Worm (Caenorhabditis elegans) whole organism, L4 larva: Measurements from ENCODE around the gene W04G3.13.
A peak's percentile ranks its signal among the peaks of the same experiment; 100 is the strongest.

Experiments
- D1046.2 ChIP-seq: fragments of 200-800 bp; sonication (Bioruptor generic); IDR thresholded peaks from 2 replicates; pipeline ENCODE4 v1.3.6; 2022; ENCODE audit warnings: missing genetic modification characterization, missing compliant biosample characterization
- F26F4.8 ChIP-seq: fragments of 200-800 bp; sonication (Bioruptor generic); conservative IDR thresholded peaks from 2 replicates; pipeline ENCODE4 v1.3.6; 2022; ENCODE audit warnings: missing genetic modification characterization, missing compliant biosample characterization
- F44E2.7 ChIP-seq: fragments of 200-800 bp; sonication (Bioruptor generic); IDR thresholded peaks from 2 replicates; pipeline ENCODE4 v2.1.2; 2022; ENCODE audit warnings: missing genetic modification characterization, missing compliant biosample characterization
- F49E8.2 ChIP-seq: sonication (generic microtip); optimal IDR thresholded peaks from 2 replicates; lab custom pipeline; 2016; ENCODE audit warnings: missing compliant biosample characterization, mild to moderate bottlenecking, missing genetic modification characterization, borderline replicate concordance
- R02D3.7 ChIP-seq: fragments of 150-350 bp; sonication (generic microtip); optimal IDR thresholded peaks from 3 replicates; lab custom pipeline; 2014; ENCODE audit warnings: missing biosample characterization, missing genetic modification characterization
- T20F7.1 ChIP-seq: fragments of 200-800 bp; sonication (Bioruptor generic); optimal IDR thresholded peaks from 2 replicates; lab custom pipeline; 2018; ENCODE audit warnings: mild to moderate bottlenecking, missing genetic modification characterization, missing compliant biosample characterization
- T26A8.4 ChIP-seq: fragments of 200-800 bp; sonication (Bioruptor generic); IDR thresholded peaks from 2 replicates; pipeline ENCODE4 v1.3.6; 2022; ENCODE audit warnings: missing genetic modification characterization, missing compliant biosample characterization
- Y48G9A.11 ChIP-seq: fragments of 200-800 bp; sonication (Bioruptor generic); IDR thresholded peaks from 2 replicates; pipeline ENCODE4 v1.3.6; 2022; ENCODE audit warnings: missing genetic modification reagents, missing genetic modification characterization, missing compliant biosample characterization
- Y5F2A.4 ChIP-seq: fragments of 200-800 bp; sonication (Bioruptor generic); optimal IDR thresholded peaks from 2 replicates; lab custom pipeline; 2018; ENCODE audit warnings: mild to moderate bottlenecking, missing genetic modification characterization, missing compliant biosample characterization
- arid-1 ChIP-seq: fragments of 200-800 bp; sonication (Bioruptor generic); conservative IDR thresholded peaks from 2 replicates; pipeline ENCODE4 v1.3.6; 2022; ENCODE audit warnings: missing genetic modification reagents, missing genetic modification characterization, missing compliant biosample characterization
- ceh-20 ChIP-seq: fragments of 200-800 bp; sonication (Bioruptor generic); IDR thresholded peaks from 2 replicates; pipeline ENCODE4 v1.3.6; 2022; ENCODE audit warnings: missing genetic modification reagents, missing genetic modification characterization, missing compliant biosample characterization
- ceh-44 ChIP-seq: fragments of 200-800 bp; sonication (Bioruptor generic); IDR thresholded peaks from 2 replicates; pipeline ENCODE4 v1.3.6; 2022; ENCODE audit warnings: missing genetic modification reagents, missing genetic modification characterization, missing compliant biosample characterization
- ceh-82 ChIP-seq: sonication (generic microtip); optimal IDR thresholded peaks from 2 replicates; lab custom pipeline; 2017; ENCODE audit warnings: missing biosample characterization, missing genetic modification characterization
- daf-16 ChIP-seq, 3 experiments: sonication (generic microtip); optimal IDR thresholded peaks; 2 replicates each; lab custom pipeline; 2016 to 2017; ENCODE audit warnings: missing genetic modification characterization in 3 of 3, missing genetic modification reagents in 3 of 3, mild to moderate bottlenecking in 2 of 3, missing compliant biosample characterization in 2 of 3, missing biosample characterization in 1 of 3, moderate library complexity in 1 of 3
- dmd-6 ChIP-seq: fragments of 200-800 bp; sonication (Bioruptor generic); IDR thresholded peaks from 2 replicates; pipeline ENCODE4 v1.3.6; 2022; ENCODE audit warnings: missing genetic modification reagents, missing genetic modification characterization, missing compliant biosample characterization
- dve-1 ChIP-seq: sonication (generic microtip); optimal IDR thresholded peaks from 2 replicates; lab custom pipeline; 2017; ENCODE audit warnings: antibody characterized with exemption, mild to moderate bottlenecking, missing genetic modification characterization, missing compliant biosample characterization; ENCODE audit not compliant: insufficient read depth
- fos-1 ChIP-seq: fragments of 150-350 bp; optimal IDR thresholded peaks from 2 replicates; lab custom pipeline; 2014; ENCODE audit warnings: missing biosample characterization, missing genetic modification characterization
- hif-1 ChIP-seq, 2 experiments: sonication (generic microtip); optimal IDR thresholded peaks; 2 replicates each; lab custom pipeline; 2016 to 2017; ENCODE audit warnings: missing compliant biosample characterization in 2 of 2, missing genetic modification characterization in 2 of 2, missing genetic modification reagents in 2 of 2, missing genotype in 2 of 2, mild to moderate bottlenecking in 1 of 2
- hlh-11 ChIP-seq: fragments of 200-800 bp; sonication (Bioruptor generic); optimal IDR thresholded peaks from 2 replicates; lab custom pipeline; 2018; ENCODE audit warnings: mild to moderate bottlenecking, missing genetic modification characterization, missing compliant biosample characterization
- hlh-30 ChIP-seq: sonication (generic microtip); optimal IDR thresholded peaks from 2 replicates; lab custom pipeline; 2017; ENCODE audit warnings: antibody characterized with exemption, mild to moderate bottlenecking, missing genetic modification characterization, missing compliant biosample characterization; ENCODE audit not compliant: insufficient read depth
- lin-1 ChIP-seq: fragments of 200-800 bp; sonication (Bioruptor generic); IDR thresholded peaks from 2 replicates; pipeline ENCODE4 v1.3.6; 2022; ENCODE audit warnings: missing genetic modification reagents, missing genetic modification characterization, missing compliant biosample characterization
- lin-15B ChIP-seq: fragments of 150-350 bp; sonication (generic microtip); optimal IDR thresholded peaks from 3 replicates; lab custom pipeline; 2014; ENCODE audit warnings: missing biosample characterization, missing genetic modification characterization
- lsy-2 ChIP-seq, 2 experiments: fragments of 150-350 bp in 1 of 2; sonication (generic microtip) in 1 of 2; optimal IDR thresholded peaks; 2 replicates each; lab custom pipeline; 2014 to 2017; ENCODE audit warnings: missing biosample characterization in 2 of 2, missing genetic modification characterization in 2 of 2
- mdt-29 ChIP-seq: fragments of 200-800 bp; sonication (Bioruptor generic); IDR thresholded peaks from 2 replicates; pipeline ENCODE4 v1.3.6; 2022; ENCODE audit warnings: missing genetic modification reagents, missing genetic modification characterization, missing compliant biosample characterization
- mep-1 ChIP-seq: fragments of 150-350 bp; sonication (generic microtip); optimal IDR thresholded peaks from 3 replicates; lab custom pipeline; 2014; ENCODE audit warnings: missing biosample characterization, missing genetic modification characterization
- nhr-102 ChIP-seq: sonication (generic microtip); optimal IDR thresholded peaks from 2 replicates; lab custom pipeline; 2016; ENCODE audit warnings: mild to moderate bottlenecking, missing genetic modification characterization, moderate library complexity, missing compliant biosample characterization
- nhr-28 ChIP-seq: fragments of 150-350 bp; optimal IDR thresholded peaks from 2 replicates; lab custom pipeline; 2014; ENCODE audit warnings: missing biosample characterization, missing genetic modification characterization
- nhr-48 ChIP-seq: sonication (generic microtip); optimal IDR thresholded peaks from 2 replicates; lab custom pipeline; 2016; ENCODE audit warnings: mild to moderate bottlenecking, missing genetic modification characterization, missing compliant biosample characterization
- nhr-76 ChIP-seq: fragments of 150-350 bp; optimal IDR thresholded peaks from 2 replicates; lab custom pipeline; 2014; ENCODE audit warnings: missing biosample characterization, missing genetic modification characterization
- nhr-77 ChIP-seq: fragments of 150-350 bp; optimal IDR thresholded peaks from 2 replicates; lab custom pipeline; 2014; ENCODE audit warnings: missing biosample characterization, missing genetic modification characterization
- php-3 ChIP-seq: fragments of 200-800 bp; sonication (Bioruptor generic); IDR thresholded peaks from 2 replicates; pipeline ENCODE4 v1.3.6; 2022; ENCODE audit warnings: missing genetic modification reagents, missing genetic modification characterization, missing compliant biosample characterization
- pqm-1 ChIP-seq: sonication (generic microtip); optimal IDR thresholded peaks from 2 replicates; lab custom pipeline; 2017; ENCODE audit warnings: missing biosample characterization, missing genetic modification characterization
- set-16 ChIP-seq: fragments of 200-800 bp; sonication (Bioruptor generic); IDR thresholded peaks from 2 replicates; pipeline ENCODE4 v1.3.6; 2022; ENCODE audit warnings: missing genetic modification reagents, missing genetic modification characterization, missing compliant biosample characterization
- snpc-1.2 ChIP-seq: fragments of 200-800 bp; sonication (Bioruptor generic); IDR thresholded peaks from 2 replicates; pipeline ENCODE4 v1.3.6; 2022; ENCODE audit warnings: missing genetic modification reagents, missing genetic modification characterization, missing compliant biosample characterization
- spr-1 ChIP-seq: sonication (generic microtip); optimal IDR thresholded peaks from 2 replicates; lab custom pipeline; 2016; ENCODE audit warnings: mild to moderate bottlenecking, missing genetic modification characterization, missing compliant biosample characterization
- tra-1 ChIP-seq: fragments of 200-800 bp; sonication (Bioruptor generic); IDR thresholded peaks from 2 replicates; pipeline ENCODE4 v1.3.6; 2022; ENCODE audit warnings: missing genetic modification reagents, missing genetic modification characterization, missing compliant biosample characterization
- unc-62 ChIP-seq, 3 experiments: fragments of 150-350 bp in 1 of 3; sonication (generic microtip); optimal IDR thresholded peaks in 2 of 3; peaks in 1 of 3; 1 replicate in 1 of 3; 2 replicates in 2 of 3; lab custom pipeline; 2014 to 2017; ENCODE audit warnings: missing biosample characterization in 3 of 3, missing genetic modification characterization in 3 of 3, missing genetic modification reagents in 3 of 3, missing genotype in 1 of 3

W04G3.13 gene

DNA sequence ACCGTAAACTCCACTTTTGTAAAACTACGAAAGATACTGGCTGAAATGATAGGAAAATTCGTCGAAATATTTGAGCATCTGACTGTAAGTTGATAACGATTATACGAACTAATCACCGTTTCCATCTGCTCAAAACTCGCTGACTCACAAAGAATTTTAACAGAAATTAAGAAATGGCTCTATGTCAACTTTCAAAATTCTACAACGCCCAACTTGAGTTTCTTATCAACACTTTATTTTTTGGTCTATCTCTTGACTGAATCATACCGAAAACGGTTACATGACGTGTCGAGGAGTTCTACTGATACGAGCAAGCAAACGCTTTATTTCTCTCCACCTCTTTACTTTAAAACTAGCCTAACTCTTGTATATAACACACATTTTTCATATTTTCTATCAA lies 32.4 kb downstream of the W04G3.13 start, which contains the start of gene clc-1:
Gene clc-1, plus strand, starts transcription at position 264 of the 400 bp plus-strand sequence.
- TF ChIP-seq ceh-20 (GFP tag; lab: Robert Waterston, UW) (peak; percentile 21; the same call in 1 of the 2 replicates), tra-1 (GFP tag; lab: Robert Waterston, UW) (peak; percentile 73; the same call in 1 of the 2 replicates), hlh-30 (tag; lab: Kevin White, UChicago) (peak; percentile 1), php-3 (peak; percentile 57), mdt-29 (GFP tag; lab: Robert Waterston, UW) (no peak), fos-1 (tag; lab: Kevin White, UChicago) (peak; percentile 27), Y5F2A.4 (GFP tag; lab: Kevin White, UChicago) (no peak), nhr-28 (peak; percentile 82), dmd-6 (peak; percentile 93), nhr-76 (tag; lab: Kevin White, UChicago) (no peak), F44E2.7 (no peak), ceh-82 (tag; lab: Kevin White, UChicago) (no peak), nhr-48 (tag; lab: Kevin White, UChicago) (peak; percentile 15), T20F7.1 (peak; percentile 29), snpc-1.2 (no peak), nhr-77 (tag; lab: Kevin White, UChicago) (peak; percentile 46), R02D3.7 (no peak), lin-1 (GFP tag; lab: Robert Waterston, UW) (peak; percentile 51; the same call in 1 of the 2 replicates), pqm-1 (tag; lab: Kevin White, UChicago) (peak; percentile 97), hlh-11 (peak; percentile 85), Y48G9A.11 (GFP tag; lab: Robert Waterston, UW) (no peak), dve-1 (tag; lab: Kevin White, UChicago) (peak; percentile 79), arid-1 (no peak), T26A8.4 (GFP tag; lab: Robert Waterston, UW) (no peak), daf-16 (GFP tag; optimal IDR thresholded peaks at IDR 0.05; lab: Kevin White, UChicago) (peak in 1 of 2 experiments; percentile 37), daf-16 (tag; optimal IDR thresholded peaks at IDR 0.05; lab: Kevin White, UChicago) (peak; percentile 87), ceh-44 (GFP tag; lab: Robert Waterston, UW) (no peak), hif-1 (tag; optimal IDR thresholded peaks at IDR 0.05; lab: Kevin White, UChicago) (peak in 1 of 2 experiments; percentile 40), mep-1 (tag; lab: Kevin White, UChicago) (peak; percentile 12), set-16 (GFP tag; lab: Robert Waterston, UW) (no peak)

DNA sequence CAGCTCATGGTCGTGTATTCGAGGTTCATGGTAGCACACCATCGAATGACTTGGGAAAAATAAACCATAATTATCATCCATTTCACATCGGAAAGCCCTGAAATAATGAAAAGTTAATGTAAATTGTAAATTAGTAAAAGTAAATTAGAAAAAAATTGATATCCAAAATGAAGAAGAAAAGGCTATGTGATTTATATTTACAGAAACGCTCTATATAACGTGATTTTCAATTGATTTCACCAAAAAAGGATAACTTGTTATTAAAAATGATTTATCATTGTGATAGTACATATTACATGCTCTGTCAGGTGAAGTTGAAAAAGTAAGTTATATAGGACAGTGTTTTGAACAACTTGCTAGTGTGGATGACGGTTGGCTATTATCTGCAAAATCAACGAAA lies 36.8 kb downstream of the W04G3.13 start, which contains the start of gene C09F12.3:
Gene C09F12.3, minus strand, starts transcription at position 101 of the 400 bp plus-strand sequence.
- no peak for TF ChIP-seq lsy-2 (tag; optimal IDR thresholded peaks at IDR 0.05; lab: Kevin White, UChicago)
- no peak for TF ChIP-seq nhr-102 (tag; lab: Kevin White, UChicago)
- no peak for TF ChIP-seq F49E8.2
- no peak for TF ChIP-seq hif-1 (tag; optimal IDR thresholded peaks at IDR 0.05; lab: Kevin White, UChicago)
- TF ChIP-seq php-3 = no peak
- TF ChIP-seq T26A8.4 (GFP tag; lab: Robert Waterston, UW) = no peak
- no peak for TF ChIP-seq spr-1 (tag; lab: Kevin White, UChicago)
- TF ChIP-seq lin-15B (tag; lab: Kevin White, UChicago) = no peak
- TF ChIP-seq D1046.2 = no peak

DNA sequence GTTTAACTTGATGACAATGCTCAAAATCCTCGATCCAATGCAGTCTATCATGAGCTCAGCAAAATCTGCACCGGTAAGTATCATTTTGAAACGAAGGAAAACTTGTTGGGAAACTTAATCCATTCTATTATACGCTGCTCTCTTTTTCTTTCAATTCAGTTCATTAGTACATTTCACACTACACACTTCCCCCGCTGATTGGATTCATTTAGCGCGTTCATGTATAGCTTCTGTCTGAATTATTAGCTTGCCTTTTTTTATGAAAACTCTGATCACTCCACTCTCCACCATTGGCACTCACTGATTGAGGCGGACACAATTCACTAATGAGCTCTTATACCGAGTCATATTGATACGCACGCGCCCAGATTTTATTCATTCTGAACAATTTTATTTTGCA lies 41.3 kb downstream of the W04G3.13 start:
- TF ChIP-seq F26F4.8 (GFP tag; lab: Robert Waterston, UW) (no peak), unc-62 (GFP tag; optimal IDR thresholded peaks at IDR 0.05 in 1 of 2; lab: Kevin White, UChicago) (peak in 1 of 2 experiments; percentile 50), unc-62 (tag; optimal IDR thresholded peaks at IDR 0.05; lab: Kevin White, UChicago) (no peak)
